Worm (Caenorhabditis elegans): Measurements from ENCODE around the gene srw-142.

The srw-142 gene

DNA sequence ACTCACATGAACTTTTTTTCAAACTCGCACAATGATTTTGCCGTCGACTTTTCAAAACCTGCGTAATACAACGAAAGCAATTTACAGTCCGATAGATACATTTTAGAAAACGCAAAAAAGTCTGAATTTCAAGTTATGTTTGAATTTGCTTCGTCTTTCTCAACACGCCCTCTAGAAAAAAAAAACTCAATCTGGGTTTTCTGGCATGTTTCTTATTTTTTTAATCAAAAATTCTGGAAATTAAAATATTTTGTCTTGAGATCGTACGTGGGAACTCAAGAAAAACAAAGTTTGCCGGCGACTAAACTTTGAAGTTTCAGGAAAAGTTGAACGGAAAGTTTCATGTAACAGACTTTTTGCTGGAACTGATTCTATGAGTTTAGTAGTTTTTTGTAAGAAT is 35.7 kb upstream of the srw-142 start, which contains the start of gene srw-115:
Gene srw-115 (minus strand): TSS at position 101 of the 400 bp plus-strand sequence.
- TF ChIP-seq fkh-2 (tag; optimal IDR thresholded peaks at IDR 0.05) (no peak), ceh-9 (tag; optimal IDR thresholded peaks at IDR 0.05) (no peak), nhr-11 (tag; optimal IDR thresholded peaks at IDR 0.05) (no peak), ama-1 (optimal IDR thresholded peaks at IDR 0.05) (no peak), pqm-1 (tag; optimal IDR thresholded peaks at IDR 0.05) (no peak), elt-2 (tag; optimal IDR thresholded peaks at IDR 0.05) (no peak)

- TF ChIP-seq lin-15B (tag; optimal IDR thresholded peaks at IDR 0.05) (no peak), nhr-76 (tag; optimal IDR thresholded peaks at IDR 0.05) (no peak), nfya-1 (tag; optimal IDR thresholded peaks at IDR 0.05; ENCODE audit: insufficient read depth) (no peak), nhr-23 (tag; optimal IDR thresholded peaks at IDR 0.05) (no peak), egl-27 (tag; optimal IDR thresholded peaks at IDR 0.05) (no peak), nhr-237 (tag; optimal IDR thresholded peaks at IDR 0.05) (no peak), nhr-43 (tag; optimal IDR thresholded peaks at IDR 0.05; ENCODE audit: poor library complexity, severe bottlenecking) (no peak), nhr-12 (tag; optimal IDR thresholded peaks at IDR 0.05) (no peak), fkh-10 (GFP tag; optimal IDR thresholded peaks at IDR 0.05) (no peak), ceh-28 (tag; optimal IDR thresholded peaks at IDR 0.05) (no peak), aly-2 (tag; optimal IDR thresholded peaks at IDR 0.05) (no peak), eor-1 (tag; optimal IDR thresholded peaks at IDR 0.05) (no peak), nhr-67 (tag; optimal IDR thresholded peaks at IDR 0.05) (no peak)
Measured at ce11 chrV:2992060-2992459, 34.0 kb upstream of the srw-142 start.

ce11 chrV:2991485-2991884 is 33.4 kb upstream of the srw-142 start, which contains the start of gene srw-121:
Gene srw-121 (minus strand): TSS chrV:2991585.
- TF ChIP-seq ceh-9 (tag; optimal IDR thresholded peaks at IDR 0.05) (no peak), nhr-12 (tag; optimal IDR thresholded peaks at IDR 0.05) (no peak), ceh-16 (tag; optimal IDR thresholded peaks at IDR 0.05) (no peak), eor-1 (tag; optimal IDR thresholded peaks at IDR 0.05) (no peak), unc-39 (tag; optimal IDR thresholded peaks at IDR 0.05) (no peak), tbx-2 (tag; optimal IDR thresholded peaks at IDR 0.05) (no peak), lin-39 (tag; optimal IDR thresholded peaks at IDR 0.05) (no peak), mdl-1 (tag; optimal IDR thresholded peaks at IDR 0.05) (no peak), R02D3.7 (tag; optimal IDR thresholded peaks at IDR 0.05) (no peak), elt-1 (tag; optimal IDR thresholded peaks at IDR 0.05) (no peak), skn-1 (tag; optimal IDR thresholded peaks at IDR 0.05) (no peak), zag-1 (tag; optimal IDR thresholded peaks at IDR 0.05) (no peak), ceh-82 (tag; optimal IDR thresholded peaks at IDR 0.05) (no peak), snpc-4 (tag; optimal IDR thresholded peaks at IDR 0.05) (no peak), aly-2 (tag; optimal IDR thresholded peaks at IDR 0.05) (no peak)

- TF ChIP-seq lin-39 (tag; optimal IDR thresholded peaks at IDR 0.05) (no peak), elt-3 (tag; optimal IDR thresholded peaks at IDR 0.05) (no peak), R02D3.7 (tag; optimal IDR thresholded peaks at IDR 0.05) (no peak), nhr-23 (tag; optimal IDR thresholded peaks at IDR 0.05) (no peak), nhr-12 (tag; optimal IDR thresholded peaks at IDR 0.05) (no peak), nhr-76 (tag; optimal IDR thresholded peaks at IDR 0.05) (no peak), nhr-237 (tag; optimal IDR thresholded peaks at IDR 0.05) (no peak)
Measured at ce11 chrV:2987407-2987806, 29.3 kb upstream of the srw-142 start, which contains the start of gene srh-85. Gene srh-85 (minus strand): TSS chrV:2987507.

- TF ChIP-seq fkh-2 (tag; optimal IDR thresholded peaks at IDR 0.05) (no peak), unc-62 (GFP tag; optimal IDR thresholded peaks at IDR 0.05) (no peak), daf-12 (tag; optimal IDR thresholded peaks at IDR 0.05) (no peak), ceh-16 (tag; optimal IDR thresholded peaks at IDR 0.05) (no peak), nhr-237 (tag; optimal IDR thresholded peaks at IDR 0.05) (no peak), egl-27 (tag; optimal IDR thresholded peaks at IDR 0.05) (no peak), egl-5 (tag; optimal IDR thresholded peaks at IDR 0.05) (no peak), jun-1 (tag; optimal IDR thresholded peaks at IDR 0.05) (no peak), nhr-12 (tag; optimal IDR thresholded peaks at IDR 0.05) (no peak), nhr-77 (tag; optimal IDR thresholded peaks at IDR 0.05) (no peak), ztf-4 (tag; optimal IDR thresholded peaks at IDR 0.05) (no peak), nhr-67 (tag; optimal IDR thresholded peaks at IDR 0.05) (no peak), aly-2 (tag; optimal IDR thresholded peaks at IDR 0.05) (no peak)
Measured at ce11 chrV:2985309-2985708, 27.2 kb upstream of the srw-142 start, which contains the start of gene srw-139. Gene srw-139 (minus strand): TSS chrV:2985409.
